Worm (Caenorhabditis elegans) whole organism, L1 larva: ENCODE measurements around the gene sre-10.

Source experiments
- C34B4.2 ChIP-seq: sonication (generic microtip); optimal IDR thresholded peaks from 2 replicates; lab custom pipeline; 2017; ENCODE audit warnings: mild to moderate bottlenecking, missing genetic modification characterization, missing compliant biosample characterization
- F16B12.6 ChIP-seq: fragments of 150-350 bp; optimal IDR thresholded peaks from 2 replicates; lab custom pipeline; 2014; ENCODE audit warnings: missing biosample characterization, missing genetic modification characterization
- Y116A8C.19 ChIP-seq: sonication (generic microtip); optimal IDR thresholded peaks from 2 replicates; lab custom pipeline; 2016; ENCODE audit warnings: missing compliant biosample characterization, missing genetic modification characterization, borderline replicate concordance
- aha-1 ChIP-seq: fragments of 150-350 bp; optimal IDR thresholded peaks from 2 replicates; lab custom pipeline; 2014; ENCODE audit warnings: missing biosample characterization, missing genetic modification characterization
- alr-1 ChIP-seq: fragments of 200-800 bp; sonication (Bioruptor generic); optimal IDR thresholded peaks from 2 replicates; lab custom pipeline; 2018; ENCODE audit warnings: borderline replicate concordance, mild to moderate bottlenecking, missing genetic modification characterization, missing compliant biosample characterization
- ama-1 ChIP-seq: fragments of 150-350 bp; optimal IDR thresholded peaks from 2 replicates; lab custom pipeline; 2014
- blmp-1 ChIP-seq: fragments of 150-350 bp; optimal IDR thresholded peaks from 2 replicates; lab custom pipeline; 2014; ENCODE audit warnings: missing biosample characterization, missing genetic modification characterization
- ceh-63 ChIP-seq: fragments of 200-800 bp; sonication (Bioruptor generic); optimal IDR thresholded peaks from 2 replicates; lab custom pipeline; 2018; ENCODE audit warnings: mild to moderate bottlenecking, missing genetic modification characterization, missing compliant biosample characterization
- ceh-8 ChIP-seq: fragments of 200-800 bp; sonication (Bioruptor generic); optimal IDR thresholded peaks from 2 replicates; lab custom pipeline; 2018; ENCODE audit warnings: mild to moderate bottlenecking, missing genetic modification characterization, moderate library complexity, missing compliant biosample characterization
- efl-1 ChIP-seq, 4 experiments: fragments of 150-350 bp; optimal IDR thresholded peaks in 3 of 4; peaks in 1 of 4; 1 replicate in 1 of 4; 2 replicates in 3 of 4; lab custom pipeline; 2014; ENCODE audit warnings: missing biosample characterization in 2 of 4, missing genetic modification characterization in 2 of 4, missing genetic modification reagents in 2 of 4
- egl-13 ChIP-seq: sonication (generic microtip); optimal IDR thresholded peaks from 2 replicates; lab custom pipeline; 2016; ENCODE audit warnings: missing genotype, missing genetic modification reagents, missing genetic modification characterization, missing compliant biosample characterization
- egl-27 ChIP-seq, 2 experiments: fragments of 150-350 bp in 1 of 2; sonication (generic microtip); optimal IDR thresholded peaks; 3 replicates each; lab custom pipeline; 2017 to 2018; ENCODE audit warnings: missing biosample characterization in 2 of 2, missing genetic modification characterization in 2 of 2, missing genetic modification reagents in 2 of 2
- elt-2 ChIP-seq: sonication (generic microtip); optimal IDR thresholded peaks from 2 replicates; lab custom pipeline; 2016; ENCODE audit warnings: missing genetic modification characterization, mild to moderate bottlenecking, inconsistent platforms, missing compliant biosample characterization, missing genetic modification reagents
- fkh-10 ChIP-seq: sonication (generic microtip); optimal IDR thresholded peaks from 2 replicates; lab custom pipeline; 2017; ENCODE audit warnings: missing biosample characterization, missing genetic modification reagents, missing genetic modification characterization
- grh-1 ChIP-seq: fragments of 200-800 bp; sonication (Bioruptor generic); IDR thresholded peaks from 2 replicates; pipeline ENCODE4 v1.3.6; 2022; ENCODE audit warnings: missing genetic modification reagents, missing genetic modification characterization, missing compliant biosample characterization
- hlh-17 ChIP-seq: fragments of 200-800 bp; sonication (Bioruptor generic); optimal IDR thresholded peaks from 2 replicates; lab custom pipeline; 2018; ENCODE audit warnings: missing genetic modification characterization, mild to moderate bottlenecking, missing compliant biosample characterization, moderate library complexity, borderline replicate concordance
- hlh-4 ChIP-seq: sonication (generic microtip); optimal IDR thresholded peaks from 2 replicates; lab custom pipeline; 2016; ENCODE audit warnings: mild to moderate bottlenecking, missing genetic modification characterization, missing compliant biosample characterization
- hpl-2 ChIP-seq: fragments of 150-350 bp; optimal IDR thresholded peaks from 2 replicates; lab custom pipeline; 2014; ENCODE audit warnings: missing biosample characterization, missing genetic modification reagents, missing genetic modification characterization
- irx-1 ChIP-seq: sonication (generic microtip); optimal IDR thresholded peaks from 2 replicates; lab custom pipeline; 2016; ENCODE audit warnings: missing genetic modification characterization, missing compliant biosample characterization
- lin-13 ChIP-seq: fragments of 150-350 bp; optimal IDR thresholded peaks from 2 replicates; lab custom pipeline; 2014; ENCODE audit warnings: missing biosample characterization, missing genetic modification reagents, missing genetic modification characterization
- lin-39 ChIP-seq: fragments of 150-350 bp; optimal IDR thresholded peaks from 2 replicates; lab custom pipeline; 2014; ENCODE audit warnings: missing biosample characterization, missing genetic modification reagents, missing genetic modification characterization
- lir-3 ChIP-seq: sonication (generic microtip); optimal IDR thresholded peaks from 2 replicates; lab custom pipeline; 2016; ENCODE audit warnings: mild to moderate bottlenecking, missing genetic modification characterization, moderate library complexity, missing compliant biosample characterization; ENCODE audit not compliant: poor library complexity
- mdl-1 ChIP-seq, 2 experiments: fragments of 150-350 bp; optimal IDR thresholded peaks; 2 replicates each; lab custom pipeline; 2014 to 2017; ENCODE audit warnings: missing biosample characterization in 2 of 2, missing genetic modification characterization in 2 of 2, inconsistent platforms in 1 of 2
- nhr-20 ChIP-seq: sonication (generic microtip); optimal IDR thresholded peaks from 2 replicates; lab custom pipeline; 2016; ENCODE audit warnings: mild to moderate bottlenecking, missing genetic modification characterization, missing compliant biosample characterization
- nhr-47 ChIP-seq: sonication (generic microtip); optimal IDR thresholded peaks from 2 replicates; lab custom pipeline; 2016; ENCODE audit warnings: mild to moderate bottlenecking, missing genetic modification characterization, moderate library complexity, missing compliant biosample characterization
- nhr-71 ChIP-seq: sonication (generic microtip); optimal IDR thresholded peaks from 2 replicates; lab custom pipeline; 2016; ENCODE audit warnings: mild to moderate bottlenecking, missing genetic modification characterization, moderate library complexity, missing compliant biosample characterization
- nhr-76 ChIP-seq: sonication (generic microtip); optimal IDR thresholded peaks from 2 replicates; lab custom pipeline; 2017; ENCODE audit warnings: missing biosample characterization, missing genetic modification characterization
- nhr-85 ChIP-seq: sonication (generic microtip); peaks from one replicate; lab custom pipeline; 2016; ENCODE audit warnings: missing genetic modification characterization, inconsistent platforms, missing compliant biosample characterization
- nhr-90 ChIP-seq: sonication (generic microtip); optimal IDR thresholded peaks from 2 replicates; lab custom pipeline; 2016; ENCODE audit warnings: mild to moderate bottlenecking, missing genetic modification characterization, missing compliant biosample characterization; ENCODE audit not compliant: poor library complexity
- pax-3 ChIP-seq: fragments of 200-800 bp; sonication (Bioruptor generic); optimal IDR thresholded peaks from 2 replicates; lab custom pipeline; 2018; ENCODE audit warnings: mild to moderate bottlenecking, missing genetic modification characterization, moderate library complexity, missing compliant biosample characterization
- pqm-1 ChIP-seq: sonication (generic microtip); optimal IDR thresholded peaks from 3 replicates; lab custom pipeline; 2017; ENCODE audit warnings: missing biosample characterization, missing genetic modification characterization
- rnt-1 ChIP-seq: sonication (generic microtip); optimal IDR thresholded peaks from 2 replicates; lab custom pipeline; 2016; ENCODE audit warnings: mild to moderate bottlenecking, missing genetic modification characterization, moderate library complexity, missing compliant biosample characterization
- skn-1 ChIP-seq: fragments of 150-350 bp; optimal IDR thresholded peaks from 2 replicates; lab custom pipeline; 2014; ENCODE audit warnings: missing biosample characterization, missing genetic modification characterization
- snu-23 ChIP-seq: sonication (generic microtip); optimal IDR thresholded peaks from 2 replicates; lab custom pipeline; 2016; ENCODE audit warnings: missing genetic modification characterization, missing compliant biosample characterization
- unc-130 ChIP-seq: fragments of 150-350 bp; optimal IDR thresholded peaks from 2 replicates; lab custom pipeline; 2017; ENCODE audit warnings: missing biosample characterization, missing genetic modification characterization, inconsistent platforms
- vab-15 ChIP-seq: sonication (generic microtip); optimal IDR thresholded peaks from 2 replicates; lab custom pipeline; 2017; ENCODE audit warnings: missing genotype, mild to moderate bottlenecking, missing genetic modification characterization, missing compliant biosample characterization
- zag-1 ChIP-seq: fragments of 150-350 bp; optimal IDR thresholded peaks from 2 replicates; lab custom pipeline; 2014; ENCODE audit warnings: missing biosample characterization, missing genetic modification characterization

The sre-10 gene

DNA sequence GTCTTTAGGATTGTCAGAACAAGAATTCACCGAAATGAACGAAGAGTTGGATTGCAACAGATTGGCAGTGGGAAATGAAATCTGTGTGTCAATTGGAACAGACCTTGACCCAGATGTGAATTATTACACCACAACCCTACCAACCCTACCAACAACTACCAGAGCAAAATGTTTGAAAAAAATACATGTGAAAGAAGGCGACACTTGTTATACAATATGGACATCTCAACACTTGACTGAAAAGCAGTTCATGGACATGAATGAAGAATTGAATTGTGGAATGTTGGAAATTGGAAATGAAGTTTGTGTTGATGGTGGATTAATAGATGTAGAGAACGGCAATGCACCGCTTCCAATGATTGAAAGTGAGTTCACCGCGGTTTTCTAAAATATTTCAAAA, 8.4 kb upstream of the sre-10 start:
- TF ChIP-seq zag-1 (tag; lab: Kevin White, UChicago) (no peak), skn-1 (tag; lab: Kevin White, UChicago) (no peak), pax-3 (tag; lab: Kevin White, UChicago) (no peak), aha-1 (no peak), alr-1 (tag; lab: Kevin White, UChicago) (no peak), nhr-20 (no peak), Y116A8C.19 (tag; lab: Kevin White, UChicago) (no peak), hlh-4 (no peak), lin-13 (GFP tag; lab: Kevin White, UChicago) (no peak), hlh-17 (GFP tag; lab: Kevin White, UChicago) (no peak), nhr-47 (no peak)

ce11 chrV:7129460-7129859, 2.9 kb upstream of the sre-10 start, which contains the start of gene T01C4.8:
TSS of gene T01C4.8 (minus strand) at chrV:7129560.
- TF ChIP-seq ceh-8 (GFP tag; lab: Kevin White, UChicago) (no peak), efl-1 (optimal IDR thresholded peaks at IDR 0.05; lab: Kevin White, UChicago) (no peak), efl-1 (GFP tag; optimal IDR thresholded peaks at IDR 0.05 in 1 of 2; lab: Kevin White, UChicago) (peak in 1 of 2 experiments; percentile 13)

- TF ChIP-seq fkh-10 (GFP tag; lab: Kevin White, UChicago) = no peak
- TF ChIP-seq pqm-1 (tag; lab: Kevin White, UChicago) = no peak
- TF ChIP-seq nhr-90 = no peak
Measured at ce11 chrV:7130974-7131373, 1.4 kb upstream of the sre-10 start, which contains the start of gene srx-36. TSS of gene srx-36 (minus strand) at chrV:7131074.

- TF ChIP-seq lin-39 (no peak), efl-1 (optimal IDR thresholded peaks at IDR 0.05; lab: Kevin White, UChicago) (no peak), efl-1 (GFP tag; optimal IDR thresholded peaks at IDR 0.05 in 1 of 2; lab: Kevin White, UChicago) (peak in 1 of 2 experiments; percentile 39)
Measured at ce11 chrV:7133963-7134362, 1.6 kb downstream of the sre-10 start, which contains the start of gene F10D2.16. TSS of gene F10D2.16 (plus strand) at chrV:7134263.

DNA sequence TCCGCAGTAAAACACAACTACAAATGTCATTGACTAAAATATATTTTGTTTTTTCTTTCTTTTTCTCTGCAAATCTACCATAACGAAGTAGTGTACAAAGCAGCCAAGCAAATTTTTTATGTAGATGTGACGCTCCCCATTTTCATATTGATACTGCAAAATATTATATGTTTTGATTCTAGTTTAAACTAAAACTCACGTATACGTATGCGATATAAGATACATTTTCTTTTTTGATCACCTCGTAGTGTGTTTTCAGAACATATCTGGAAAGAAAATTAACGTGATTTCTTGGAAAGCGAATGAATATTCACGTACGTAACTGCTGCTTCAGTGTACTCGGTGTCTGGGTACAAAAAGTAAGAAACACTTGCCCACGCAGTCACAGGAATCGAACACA, 4.5 kb downstream of the sre-10 start:
- TF ChIP-seq grh-1 (GFP tag; lab: Robert Waterston, UW) = no peak
- TF ChIP-seq egl-13 (tag; lab: Kevin White, UChicago) = no peak
- no peak for TF ChIP-seq lir-3 (tag; lab: Kevin White, UChicago)
- no peak for TF ChIP-seq rnt-1 (tag; lab: Kevin White, UChicago)
- no peak for TF ChIP-seq nhr-85 (tag; lab: Kevin White, UChicago)
- no peak for TF ChIP-seq C34B4.2
- TF ChIP-seq F16B12.6 (tag; lab: Kevin White, UChicago) = no peak
- TF ChIP-seq vab-15 = no peak
- TF ChIP-seq nhr-71 (tag; lab: Kevin White, UChicago) = no peak
- no peak for TF ChIP-seq unc-130 (tag; lab: Kevin White, UChicago)
- TF ChIP-seq irx-1 = no peak
- no peak for TF ChIP-seq ama-1 (lab: Kevin White, UChicago)
- no peak for TF ChIP-seq blmp-1 (tag; lab: Kevin White, UChicago)
- no peak for TF ChIP-seq efl-1 (optimal IDR thresholded peaks at IDR 0.05; lab: Kevin White, UChicago)
- TF ChIP-seq efl-1 (GFP tag; optimal IDR thresholded peaks at IDR 0.05 in 1 of 2; lab: Kevin White, UChicago) = no peak
- TF ChIP-seq nhr-90 = no peak
- TF ChIP-seq skn-1 (tag; lab: Kevin White, UChicago) = no peak

DNA sequence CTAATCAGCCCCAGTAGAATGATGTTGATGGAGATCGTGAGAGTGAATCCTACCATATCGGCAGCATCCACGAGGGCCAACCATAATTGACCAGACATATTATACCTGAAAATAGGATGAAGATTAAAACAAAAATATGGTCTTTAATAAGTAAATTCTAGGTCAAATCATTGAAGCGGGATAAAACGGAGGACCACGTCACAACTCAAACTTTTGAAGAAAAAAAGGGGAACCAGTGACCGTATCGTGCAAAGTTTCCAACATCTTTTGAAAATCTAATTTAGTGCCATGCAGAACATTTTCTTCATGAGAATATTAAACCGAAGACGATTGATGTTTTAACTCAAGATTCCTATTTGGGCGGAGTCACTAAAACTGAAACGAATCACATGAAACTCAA, 6.0 kb downstream of the sre-10 start, which contains the start of gene str-112:
Gene str-112, minus strand, starts transcription at position 101 of the 400 bp plus-strand sequence.
- no peak for TF ChIP-seq ceh-63 (GFP tag; lab: Kevin White, UChicago)
- no peak for TF ChIP-seq nhr-76 (tag; lab: Kevin White, UChicago)
- TF ChIP-seq snu-23 (GFP tag; lab: Kevin White, UChicago) = no peak
- no peak for TF ChIP-seq egl-27 (tag; optimal IDR thresholded peaks at IDR 0.05; lab: Kevin White, UChicago)
- TF ChIP-seq mdl-1 (tag; optimal IDR thresholded peaks at IDR 0.05; lab: Kevin White, UChicago) = no peak
- no peak for TF ChIP-seq hpl-2 (GFP tag; lab: Kevin White, UChicago)
- no peak for TF ChIP-seq elt-2 (tag; lab: Kevin White, UChicago)
